Worm (Caenorhabditis elegans) whole organism, L2 larva: ENCODE data around the gene josd-1.

Source experiments
- C34F6.9 ChIP-seq: fragments of 150-350 bp; optimal IDR thresholded peaks from 2 replicates; lab custom pipeline; 2014; ENCODE audit warnings: missing biosample characterization, missing genetic modification characterization
- F13H6.1 ChIP-seq: sonication (generic microtip); optimal IDR thresholded peaks from 2 replicates; lab custom pipeline; 2016; ENCODE audit warnings: missing genetic modification characterization, missing compliant biosample characterization
- R02D3.7 ChIP-seq: fragments of 150-350 bp; optimal IDR thresholded peaks from 2 replicates; lab custom pipeline; 2014; ENCODE audit warnings: missing biosample characterization, missing genetic modification characterization
- Y55F3AM.14 ChIP-seq: fragments of 200-800 bp; sonication (Bioruptor generic); optimal IDR thresholded peaks from 2 replicates; lab custom pipeline; 2018; ENCODE audit warnings: mild to moderate bottlenecking, missing genetic modification characterization, missing compliant biosample characterization
- ZK546.5 ChIP-seq: sonication (generic microtip); optimal IDR thresholded peaks from 2 replicates; lab custom pipeline; 2017; ENCODE audit warnings: missing biosample characterization, missing genetic modification characterization
- alr-1 ChIP-seq: fragments of 150-350 bp; optimal IDR thresholded peaks from 2 replicates; lab custom pipeline; 2014; ENCODE audit warnings: missing biosample characterization, missing genetic modification characterization
- aly-2 ChIP-seq: fragments of 150-350 bp; optimal IDR thresholded peaks from 2 replicates; lab custom pipeline; 2014; ENCODE audit warnings: missing biosample characterization, missing genetic modification characterization
- ama-1 ChIP-seq: fragments of 150-350 bp; optimal IDR thresholded peaks from 2 replicates; lab custom pipeline; 2018; ENCODE audit warnings: inconsistent platforms
- blmp-1 ChIP-seq: sonication (generic microtip); optimal IDR thresholded peaks from 2 replicates; lab custom pipeline; 2017; ENCODE audit warnings: missing genetic modification characterization, mild to moderate bottlenecking, missing compliant biosample characterization, antibody characterized with exemption, moderate library complexity; ENCODE audit not compliant: insufficient read depth
- ceh-16 ChIP-seq: fragments of 150-350 bp; optimal IDR thresholded peaks from 2 replicates; lab custom pipeline; 2014; ENCODE audit warnings: missing biosample characterization, missing genetic modification characterization
- ceh-82 ChIP-seq: fragments of 150-350 bp; optimal IDR thresholded peaks from 2 replicates; lab custom pipeline; 2014; ENCODE audit warnings: missing biosample characterization, missing genetic modification characterization
- crh-2 ChIP-seq: sonication (generic microtip); optimal IDR thresholded peaks from 2 replicates; lab custom pipeline; 2017; ENCODE audit warnings: missing biosample characterization, missing genetic modification characterization
- dmd-4 ChIP-seq: sonication (generic microtip); optimal IDR thresholded peaks from 2 replicates; lab custom pipeline; 2017; ENCODE audit warnings: missing biosample characterization, missing genetic modification characterization
- egl-27 ChIP-seq: sonication (generic microtip); optimal IDR thresholded peaks from 3 replicates; lab custom pipeline; 2017; ENCODE audit warnings: missing biosample characterization, missing genetic modification reagents, missing genetic modification characterization
- elt-1 ChIP-seq: fragments of 150-350 bp; optimal IDR thresholded peaks from 2 replicates; lab custom pipeline; 2014; ENCODE audit warnings: missing biosample characterization, missing genetic modification characterization
- elt-3 ChIP-seq: sonication (generic microtip); optimal IDR thresholded peaks from 2 replicates; lab custom pipeline; 2017; ENCODE audit warnings: missing biosample characterization, missing genetic modification characterization
- fos-1 ChIP-seq: fragments of 150-350 bp; optimal IDR thresholded peaks from 2 replicates; lab custom pipeline; 2014; ENCODE audit warnings: missing biosample characterization, missing genetic modification characterization
- gmeb-1 ChIP-seq: fragments of 150-350 bp; optimal IDR thresholded peaks from 2 replicates; lab custom pipeline; 2014; ENCODE audit warnings: missing biosample characterization, missing genetic modification characterization
- lin-11 ChIP-seq: fragments of 150-350 bp; sonication (generic microtip); optimal IDR thresholded peaks from 2 replicates; lab custom pipeline; 2014; ENCODE audit warnings: missing biosample characterization, missing genetic modification characterization, inconsistent platforms, mixed read lengths
- lin-13 ChIP-seq: fragments of 150-350 bp; optimal IDR thresholded peaks from 2 replicates; lab custom pipeline; 2014; ENCODE audit warnings: missing biosample characterization, missing genetic modification reagents, missing genetic modification characterization
- lin-39 ChIP-seq: fragments of 150-350 bp; optimal IDR thresholded peaks from 2 replicates; lab custom pipeline; 2014; ENCODE audit warnings: missing biosample characterization, missing genetic modification reagents, missing genetic modification characterization
- lsy-2 ChIP-seq, 2 experiments: fragments of 150-350 bp in 1 of 2; sonication (generic microtip) in 1 of 2; optimal IDR thresholded peaks; 2 replicates each; lab custom pipeline; 2014 to 2017; ENCODE audit warnings: missing biosample characterization in 2 of 2, missing genetic modification characterization in 2 of 2
- mab-5 ChIP-seq: fragments of 150-350 bp; optimal IDR thresholded peaks from 2 replicates; lab custom pipeline; 2014; ENCODE audit warnings: missing biosample characterization, missing genetic modification characterization
- mbf-1 ChIP-seq: sonication (generic microtip); optimal IDR thresholded peaks from 2 replicates; lab custom pipeline; 2017; ENCODE audit warnings: missing biosample characterization, missing genetic modification characterization
- mdl-1 ChIP-seq, 2 experiments: fragments of 150-350 bp in 1 of 2; sonication (generic microtip) in 1 of 2; optimal IDR thresholded peaks; 2 replicates each; lab custom pipeline; 2017; ENCODE audit warnings: missing biosample characterization in 2 of 2, missing genetic modification characterization in 2 of 2
- nhr-10 ChIP-seq: sonication (generic microtip); optimal IDR thresholded peaks from 2 replicates; lab custom pipeline; 2017; ENCODE audit warnings: missing biosample characterization, missing genetic modification characterization
- nhr-11 ChIP-seq: fragments of 150-350 bp; optimal IDR thresholded peaks from 2 replicates; lab custom pipeline; 2014; ENCODE audit warnings: missing biosample characterization, missing genetic modification characterization
- nhr-12 ChIP-seq: fragments of 150-350 bp; optimal IDR thresholded peaks from 2 replicates; lab custom pipeline; 2014; ENCODE audit warnings: missing biosample characterization, missing genetic modification characterization
- nhr-129 ChIP-seq: fragments of 150-350 bp; optimal IDR thresholded peaks from 2 replicates; lab custom pipeline; 2014; ENCODE audit warnings: missing biosample characterization, missing genetic modification characterization
- nhr-21 ChIP-seq: fragments of 150-350 bp; optimal IDR thresholded peaks from 2 replicates; lab custom pipeline; 2014; ENCODE audit warnings: missing biosample characterization, missing genetic modification characterization
- nhr-23 ChIP-seq: fragments of 150-350 bp; optimal IDR thresholded peaks from 2 replicates; lab custom pipeline; 2014; ENCODE audit warnings: missing biosample characterization, missing genetic modification reagents, missing genetic modification characterization
- nhr-237 ChIP-seq: fragments of 150-350 bp; optimal IDR thresholded peaks from 2 replicates; lab custom pipeline; 2014; ENCODE audit warnings: missing biosample characterization, missing genetic modification characterization
- nhr-25 ChIP-seq: fragments of 150-350 bp; sonication (generic microtip); optimal IDR thresholded peaks from 3 replicates; lab custom pipeline; 2014; ENCODE audit warnings: missing biosample characterization, missing genetic modification characterization
- nhr-6 ChIP-seq: fragments of 150-350 bp; optimal IDR thresholded peaks from 2 replicates; lab custom pipeline; 2014; ENCODE audit warnings: missing biosample characterization, missing genetic modification characterization
- nhr-77 ChIP-seq: fragments of 150-350 bp; optimal IDR thresholded peaks from 2 replicates; lab custom pipeline; 2014; ENCODE audit warnings: missing biosample characterization, missing genetic modification characterization
- peb-1 ChIP-seq: fragments of 150-350 bp; optimal IDR thresholded peaks from 2 replicates; lab custom pipeline; 2014; ENCODE audit warnings: missing biosample characterization, missing genetic modification characterization
- sem-4 ChIP-seq: fragments of 150-350 bp; optimal IDR thresholded peaks from 2 replicates; lab custom pipeline; 2014; ENCODE audit warnings: missing biosample characterization, missing genetic modification reagents, missing genetic modification characterization
- skn-1 ChIP-seq: sonication (generic microtip); optimal IDR thresholded peaks from 2 replicates; lab custom pipeline; 2017; ENCODE audit warnings: missing biosample characterization, missing genetic modification characterization
- sma-3 ChIP-seq: sonication (generic microtip); optimal IDR thresholded peaks from 2 replicates; lab custom pipeline; 2016; ENCODE audit warnings: missing genetic modification reagents, missing genetic modification characterization, missing compliant biosample characterization
- sma-9 ChIP-seq, 2 experiments: fragments of 150-350 bp in 1 of 2; sonication (generic microtip) in 1 of 2; optimal IDR thresholded peaks; 2 replicates each; lab custom pipeline; 2014 to 2016; ENCODE audit warnings: missing genetic modification characterization in 2 of 2, mild to moderate bottlenecking in 1 of 2, missing biosample characterization in 1 of 2, missing compliant biosample characterization in 1 of 2, missing genetic modification reagents in 1 of 2, moderate library complexity in 1 of 2
- snpc-4 ChIP-seq: fragments of 150-350 bp; optimal IDR thresholded peaks from 2 replicates; lab custom pipeline; 2014; ENCODE audit warnings: missing biosample characterization, missing genetic modification characterization
- unc-39 ChIP-seq: fragments of 150-350 bp; optimal IDR thresholded peaks from 2 replicates; lab custom pipeline; 2014; ENCODE audit warnings: missing biosample characterization, missing genetic modification characterization
- unc-55 ChIP-seq: fragments of 150-350 bp; sonication (generic microtip); optimal IDR thresholded peaks from 3 replicates; lab custom pipeline; 2014; ENCODE audit warnings: missing biosample characterization, missing genetic modification reagents, missing genetic modification characterization
- unc-62 ChIP-seq: fragments of 150-350 bp; optimal IDR thresholded peaks from 2 replicates; lab custom pipeline; 2014; ENCODE audit warnings: missing biosample characterization, missing genetic modification reagents, missing genetic modification characterization
- zag-1 ChIP-seq: fragments of 150-350 bp; optimal IDR thresholded peaks from 2 replicates; lab custom pipeline; 2014; ENCODE audit warnings: missing biosample characterization, missing genetic modification characterization
- ztf-1 ChIP-seq: fragments of 200-800 bp; sonication (Bioruptor generic); conservative IDR thresholded peaks from 2 replicates; pipeline ENCODE4 v1.3.6; 2022; ENCODE audit warnings: missing genetic modification characterization, missing compliant biosample characterization
- ztf-11 ChIP-seq: sonication (generic microtip); optimal IDR thresholded peaks from 2 replicates; lab custom pipeline; 2017; ENCODE audit warnings: missing biosample characterization, missing genetic modification characterization
- ztf-4 ChIP-seq: fragments of 150-350 bp; optimal IDR thresholded peaks from 2 replicates; lab custom pipeline; 2014; ENCODE audit warnings: missing biosample characterization, missing genetic modification characterization

The josd-1 gene

DNA sequence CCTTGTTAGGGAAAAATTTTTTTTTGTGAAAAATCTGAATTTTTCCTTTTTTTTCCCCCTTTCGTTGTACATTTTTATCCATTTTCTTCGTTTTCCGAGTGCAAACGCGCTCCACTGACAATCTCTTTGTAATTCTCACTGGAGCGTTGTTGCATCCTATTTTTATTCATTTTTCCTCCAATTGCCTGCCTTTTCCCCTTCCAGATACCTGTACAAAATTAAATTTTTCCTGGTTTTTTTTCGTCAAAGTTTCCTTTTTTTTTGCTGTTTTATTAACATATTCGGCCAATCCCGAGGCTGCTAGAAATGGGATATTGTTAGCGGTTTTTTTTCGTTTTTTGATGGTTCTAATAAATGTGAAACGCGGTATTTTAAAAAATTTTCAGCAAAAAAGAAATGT lies 25.0 kb upstream of the josd-1 start:
- no peak for TF ChIP-seq dmd-4 (tag; lab: Kevin White, UChicago)
- TF ChIP-seq lin-13: peak; percentile 5
- no peak for TF ChIP-seq unc-39 (tag; lab: Kevin White, UChicago)
- TF ChIP-seq lsy-2 (tag; optimal IDR thresholded peaks at IDR 0.05; lab: Kevin White, UChicago): peak in 1 of 2 experiments; percentile 22
- TF ChIP-seq lin-39 (tag; lab: Kevin White, UChicago): no peak
- no peak for TF ChIP-seq F13H6.1 (tag; lab: Kevin White, UChicago)
- peak; percentile 12 for TF ChIP-seq ama-1 (lab: Kevin White, UChicago)

ce11 chrIII:2814919-2815554 lies 21.4 kb upstream of the josd-1 start, which contains the start of gene tufm-1:
tufm-1 (minus strand) TSS chrIII:2814969.
- TF ChIP-seq snpc-4 (tag; lab: Kevin White, UChicago) (no peak), ama-1 (lab: Kevin White, UChicago) (no peak), mab-5 (tag; lab: Kevin White, UChicago) (no peak), nhr-6 (tag; lab: Kevin White, UChicago) (no peak), fos-1 (tag; lab: Kevin White, UChicago) (peak; percentile 32), mdl-1 (tag; optimal IDR thresholded peaks at IDR 0.05; lab: Kevin White, UChicago) (no peak), mbf-1 (tag; lab: Kevin White, UChicago) (no peak), lsy-2 (tag; optimal IDR thresholded peaks at IDR 0.05; lab: Kevin White, UChicago) (peak; percentile 85 to 97), alr-1 (tag; lab: Kevin White, UChicago) (no peak), sma-9 (GFP tag; optimal IDR thresholded peaks at IDR 0.05; lab: Kevin White, UChicago) (no peak), sma-9 (tag; optimal IDR thresholded peaks at IDR 0.05; lab: Kevin White, UChicago) (no peak), lin-39 (tag; lab: Kevin White, UChicago) (no peak), F13H6.1 (tag; lab: Kevin White, UChicago) (peak; percentile 17), ceh-82 (tag; lab: Kevin White, UChicago) (no peak), sma-3 (GFP tag; lab: Kevin White, UChicago) (no peak), skn-1 (tag; lab: Kevin White, UChicago) (no peak), crh-2 (tag; lab: Kevin White, UChicago) (peak; percentile 45), ztf-4 (no peak), nhr-10 (tag; lab: Kevin White, UChicago) (no peak), nhr-77 (tag; lab: Kevin White, UChicago) (no peak), nhr-21 (tag; lab: Kevin White, UChicago) (no peak), unc-62 (GFP tag; lab: Kevin White, UChicago) (no peak), blmp-1 (no peak), ztf-11 (tag; lab: Kevin White, UChicago) (no peak), ceh-16 (tag; lab: Kevin White, UChicago) (no peak), zag-1 (tag; lab: Kevin White, UChicago) (no peak), R02D3.7 (tag; lab: Kevin White, UChicago) (no peak), elt-1 (tag; lab: Kevin White, UChicago) (no peak), nhr-237 (tag; lab: Kevin White, UChicago) (no peak), nhr-25 (peak; percentile 42), Y55F3AM.14 (GFP tag; lab: Kevin White, UChicago) (no peak), unc-39 (tag; lab: Kevin White, UChicago) (no peak), lin-11 (tag; lab: Kevin White, UChicago) (no peak), ztf-1 (no peak), nhr-23 (tag; lab: Kevin White, UChicago) (no peak), C34F6.9 (tag; lab: Kevin White, UChicago) (peak; percentile 78), nhr-11 (tag; lab: Kevin White, UChicago) (no peak), nhr-129 (tag; lab: Kevin White, UChicago) (peak; percentile 49), unc-55 (GFP tag; lab: Kevin White, UChicago) (peak; percentile 80), ZK546.5 (tag; lab: Kevin White, UChicago) (no peak), sem-4 (tag; lab: Kevin White, UChicago) (no peak), egl-27 (tag; lab: Kevin White, UChicago) (no peak), elt-3 (tag; lab: Kevin White, UChicago) (no peak), lin-13 (peak; percentile 69), peb-1 (tag; lab: Kevin White, UChicago) (no peak), dmd-4 (tag; lab: Kevin White, UChicago) (no peak), gmeb-1 (tag; lab: Kevin White, UChicago) (peak; percentile 47), aly-2 (tag; lab: Kevin White, UChicago) (no peak), nhr-12 (tag; lab: Kevin White, UChicago) (no peak)
- TF ChIP-seq, all 48 proteins: peak for 10
